Worm (Caenorhabditis elegans): ENCODE measurements around the gene twk-13.

DNA sequence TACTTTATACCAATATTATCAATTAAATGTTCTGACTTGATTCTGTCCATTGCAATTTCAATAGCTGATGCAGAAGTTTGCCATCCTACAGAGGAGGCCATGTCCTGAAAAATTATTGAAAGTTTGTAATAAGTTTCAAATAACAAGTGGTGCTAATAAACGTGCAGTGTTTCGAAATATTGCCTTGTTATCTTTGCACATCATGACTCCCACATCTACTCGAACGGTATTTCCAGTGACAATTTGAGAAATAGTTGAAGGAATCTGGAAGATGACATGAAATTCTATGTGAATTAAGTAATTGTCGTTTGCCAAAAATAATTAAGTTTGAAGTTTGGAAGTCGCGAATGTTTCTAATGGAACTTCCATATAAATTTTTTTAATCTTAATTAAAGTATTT, 31.6 kb upstream of the twk-13 start, which contains the start of gene gcy-13:
- no peak for TF ChIP-seq elt-3 (tag; optimal IDR thresholded peaks at IDR 0.05)
- no peak for TF ChIP-seq nhr-20 (tag; optimal IDR thresholded peaks at IDR 0.05)
- no peak for TF ChIP-seq fos-1 (tag; optimal IDR thresholded peaks at IDR 0.05)
- no peak for TF ChIP-seq mdl-1 (tag; optimal IDR thresholded peaks at IDR 0.05)
- no peak for TF ChIP-seq C16A3.4 (tag; optimal IDR thresholded peaks at IDR 0.05)
- TF ChIP-seq lsy-2 (tag; optimal IDR thresholded peaks at IDR 0.05) = no peak
- no peak for TF ChIP-seq nhr-12 (tag; optimal IDR thresholded peaks at IDR 0.05)
- no peak for TF ChIP-seq nhr-77 (tag; optimal IDR thresholded peaks at IDR 0.05)
- no peak for TF ChIP-seq nhr-28 (tag; optimal IDR thresholded peaks at IDR 0.05)
- no peak for TF ChIP-seq nhr-11 (tag; optimal IDR thresholded peaks at IDR 0.05)
